Fruit fly (Drosophila melanogaster): ENCODE results near the gene Hsp60A.
A peak's percentile ranks its signal among the peaks of the same experiment; 100 is the strongest.

Hsp60A gene

dm6 chrX:11108845-11109450 is 666 bp downstream of the Hsp60A start (continued):
- TF ChIP-seq danr (GFP tag; IDR thresholded peaks at IDR 0.05) = no peak
- no peak for TF ChIP-seq ham (GFP tag; IDR thresholded peaks at IDR 0.05)
- no peak for TF ChIP-seq hkb (optimal IDR thresholded peaks at IDR 0.05)
- TF ChIP-seq hkb (GFP tag; IDR thresholded peaks at IDR 0.05) = peak; percentile 43; the same call in 1 of the 2 replicates
- TF ChIP-seq Deaf1 (tag; optimal IDR thresholded peaks at IDR 0.05) = no peak
- no peak for TF ChIP-seq HmgD (GFP tag; optimal IDR thresholded peaks at IDR 0.05)
- peak; percentile 48 for TF ChIP-seq CG30403 (GFP tag; optimal IDR thresholded peaks at IDR 0.05)
- TF ChIP-seq Atf6 (GFP tag; IDR thresholded peaks at IDR 0.05) = no peak
- 0 out of 2 replicates have a peak, but pooled peaks have one; percentile 17 for TF ChIP-seq esg (GFP tag; conservative IDR thresholded peaks at IDR 0.05)
- no peak for TF ChIP-seq gfzf (GFP tag; optimal IDR thresholded peaks at IDR 0.05)
- TF ChIP-seq Doc2 (GFP tag; IDR thresholded peaks at IDR 0.05) = no peak
- peak; percentile 23 for TF ChIP-seq stwl (tag; optimal IDR thresholded peaks at IDR 0.05)
- TF ChIP-seq sisA (GFP tag; IDR thresholded peaks at IDR 0.05) = 0 out of 2 replicates have a peak, but pooled peaks have one; percentile 20
- no peak for TF ChIP-seq CG34224 (GFP tag; IDR thresholded peaks at IDR 0.05; ENCODE audit: partially characterized antibody)
- TF ChIP-seq CG13287 (GFP tag; IDR thresholded peaks at IDR 0.05; ENCODE audit: partially characterized antibody) = no peak
- no peak for TF ChIP-seq CG7271 (tag; optimal IDR thresholded peaks at IDR 0.05)
- TF ChIP-seq CG32532 (GFP tag; IDR thresholded peaks at IDR 0.05) = peak; percentile 53; the same call in 1 of the 2 replicates
- no peak for TF ChIP-seq CG10147 (GFP tag; optimal IDR thresholded peaks at IDR 0.05)
- TF ChIP-seq ash1 (GFP tag; optimal IDR thresholded peaks at IDR 0.05) = no peak
- TF ChIP-seq dysf (GFP tag; IDR thresholded peaks at IDR 0.05) = no peak
- no peak for TF ChIP-seq wor (GFP tag; IDR thresholded peaks at IDR 0.05)
- no peak for TF ChIP-seq CG32772 (GFP tag; IDR thresholded peaks at IDR 0.05)
- TF ChIP-seq CG4617 (GFP tag; optimal IDR thresholded peaks at IDR 0.05; ENCODE audit: borderline replicate concordance) = no peak
- no peak for TF ChIP-seq CG17385 (GFP tag; optimal IDR thresholded peaks at IDR 0.05)
- TF ChIP-seq CG17912 (GFP tag; optimal IDR thresholded peaks at IDR 0.05) = no peak
- no peak for TF ChIP-seq sima (GFP tag; optimal IDR thresholded peaks at IDR 0.05)
- TF ChIP-seq fru (optimal IDR thresholded peaks at IDR 0.05) = no peak
- no peak for TF ChIP-seq Ssrp (tag; optimal IDR thresholded peaks at IDR 0.05)
- no peak for TF ChIP-seq Tbp (GFP tag; optimal IDR thresholded peaks at IDR 0.05)
- TF ChIP-seq ci (GFP tag; IDR thresholded peaks at IDR 0.05) = 0 out of 3 replicates have a peak, but pooled peaks have one; percentile 7
- TF ChIP-seq CG15601 (tag; optimal IDR thresholded peaks at IDR 0.05) = no peak
- peak; percentile 15 for TF ChIP-seq CG17359 (tag; optimal IDR thresholded peaks at IDR 0.05)
- no peak for TF ChIP-seq CG18011 (GFP tag; optimal IDR thresholded peaks at IDR 0.05)
- no peak for TF ChIP-seq Bteb2 (GFP tag; optimal IDR thresholded peaks at IDR 0.05)
- TF ChIP-seq psq (GFP tag; optimal IDR thresholded peaks at IDR 0.05) = no peak
- TF ChIP-seq CG8290 (GFP tag; optimal IDR thresholded peaks at IDR 0.05) = no peak
- peak in 1 of 2 experiments; percentile 16 for TF ChIP-seq CG8290 (tag; optimal IDR thresholded peaks at IDR 0.05)
- no peak for TF ChIP-seq nerfin-2 (GFP tag; IDR thresholded peaks at IDR 0.05; ENCODE audit: partially characterized antibody)
- no peak for TF ChIP-seq CG2875 (GFP tag; optimal IDR thresholded peaks at IDR 0.05)
- no peak for TF ChIP-seq slp2 (GFP tag; optimal IDR thresholded peaks at IDR 0.05)
- no peak for TF ChIP-seq MESR4 (GFP tag; optimal IDR thresholded peaks at IDR 0.05)
- TF ChIP-seq CG31441 (GFP tag; IDR thresholded peaks at IDR 0.05) = no peak
- no peak for TF ChIP-seq tap (tag; optimal IDR thresholded peaks at IDR 0.05)
- TF ChIP-seq CG6813 (GFP tag; optimal IDR thresholded peaks at IDR 0.05) = no peak
- no peak for TF ChIP-seq Elba2 (GFP tag; optimal IDR thresholded peaks at IDR 0.05)
- TF ChIP-seq Ptx1 (GFP tag; IDR thresholded peaks at IDR 0.05) = peak; percentile 38; the same call in 1 of the 2 replicates
- TF ChIP-seq jigr1 (GFP tag; IDR thresholded peaks at IDR 0.05) = no peak
- no peak for TF ChIP-seq CG11247 (GFP tag; IDR thresholded peaks at IDR 0.05)
- TF ChIP-seq CG10274 (GFP tag; optimal IDR thresholded peaks at IDR 0.05) = no peak
- TF ChIP-seq Lim3 (GFP tag; IDR thresholded peaks at IDR 0.05) = no peak
- peak; percentile 23; the same call in 1 of the 3 replicates for TF ChIP-seq tgo (GFP tag; IDR thresholded peaks at IDR 0.05)
- no peak for TF ChIP-seq fd3F (GFP tag; optimal IDR thresholded peaks at IDR 0.05)
